Fruit fly (Drosophila melanogaster): ENCODE results near the gene CG33771.
A peak's percentile ranks its signal among the peaks of the same experiment; 100 is the strongest.

Gene CG33771

dm6 chr3L:22649096-22649495 lies at the start of gene CG33771:
Gene CG33771 (plus strand): TSS chr3L:22649396.
- no peak for TF ChIP-seq CG17186 (GFP tag; optimal IDR thresholded peaks at IDR 0.05)
- TF ChIP-seq sr (GFP tag; IDR thresholded peaks at IDR 0.05): no peak
- TF ChIP-seq Ptx1 (GFP tag; IDR thresholded peaks at IDR 0.05): no peak
- no peak for TF ChIP-seq CG16813 (GFP tag; IDR thresholded peaks at IDR 0.05; ENCODE audit: partially characterized antibody)
- no peak for TF ChIP-seq Hr78 (GFP tag; optimal IDR thresholded peaks at IDR 0.05)
- TF ChIP-seq CG14014 (GFP tag; IDR thresholded peaks at IDR 0.05): no peak
- no peak for TF ChIP-seq Hsf (GFP tag; optimal IDR thresholded peaks at IDR 0.05)
- TF ChIP-seq seq (GFP tag; IDR thresholded peaks at IDR 0.05): no peak
- TF ChIP-seq z (GFP tag; IDR thresholded peaks at IDR 0.05): no peak
- TF ChIP-seq HmgD (GFP tag; optimal IDR thresholded peaks at IDR 0.05): no peak
- TF ChIP-seq Deaf1 (tag; optimal IDR thresholded peaks at IDR 0.05): no peak
- TF ChIP-seq CG17361 (GFP tag; IDR thresholded peaks at IDR 0.05): no peak
- no peak for TF ChIP-seq CG11093 (GFP tag; IDR thresholded peaks at IDR 0.05)
- no peak for TF ChIP-seq CG31224 (GFP tag; IDR thresholded peaks at IDR 0.05)
- TF ChIP-seq B-H1 (GFP tag; IDR thresholded peaks at IDR 0.05): no peak
- no peak for TF ChIP-seq CG9609 (GFP tag; optimal IDR thresholded peaks at IDR 0.05)
- no peak for TF ChIP-seq stc (GFP tag; IDR thresholded peaks at IDR 0.05)

- TF ChIP-seq lmd (GFP tag; IDR thresholded peaks at IDR 0.05) (no peak), CG6765 (GFP tag; optimal IDR thresholded peaks at IDR 0.05) (no peak), CG6854 (GFP tag; optimal IDR thresholded peaks at IDR 0.05) (no peak), Lim3 (GFP tag; IDR thresholded peaks at IDR 0.05) (no peak), twi (tag; optimal IDR thresholded peaks at IDR 0.05) (no peak), CG14965 (GFP tag; optimal IDR thresholded peaks at IDR 0.05; ENCODE audit: borderline replicate concordance) (no peak), Mrtf (GFP tag; IDR thresholded peaks at IDR 0.05) (no peak), bbx (GFP tag; IDR thresholded peaks at IDR 0.05; ENCODE audit: partially characterized antibody) (no peak), YL-1 (GFP tag; optimal IDR thresholded peaks at IDR 0.05) (no peak), oc (tag; optimal IDR thresholded peaks at IDR 0.05) (peak; percentile 81), lilli (GFP tag; optimal IDR thresholded peaks at IDR 0.05) (no peak), run (tag; optimal IDR thresholded peaks at IDR 0.05) (no peak), Six4 (GFP tag; optimal IDR thresholded peaks at IDR 0.05) (no peak), CG11456 (GFP tag; IDR thresholded peaks at IDR 0.05) (no peak), kay (GFP tag; optimal IDR thresholded peaks at IDR 0.05) (no peak), Dip2 (GFP tag; IDR thresholded peaks at IDR 0.05) (no peak), dan (GFP tag; IDR thresholded peaks at IDR 0.05) (no peak), grau (tag; optimal IDR thresholded peaks at IDR 0.05) (peak; percentile 28), CG11085 (GFP tag; IDR thresholded peaks at IDR 0.05) (no peak), CG12299 (tag; optimal IDR thresholded peaks at IDR 0.05) (no peak), wor (GFP tag; IDR thresholded peaks at IDR 0.05) (no peak), MBD-R2 (GFP tag; IDR thresholded peaks at IDR 0.05) (no peak), Poxn (GFP tag; IDR thresholded peaks at IDR 0.05) (no peak), stwl (tag; optimal IDR thresholded peaks at IDR 0.05) (no peak), usp (GFP tag; optimal IDR thresholded peaks at IDR 0.05) (no peak), ttk (GFP tag; IDR thresholded peaks at IDR 0.05) (no peak), NC2α (GFP tag; optimal IDR thresholded peaks at IDR 0.05) (no peak), Ets65A (GFP tag) (peak; percentile 40), CG17361 (GFP tag; IDR thresholded peaks at IDR 0.05) (no peak), CG1529 (GFP tag; optimal IDR thresholded peaks at IDR 0.05) (no peak), CG2712 (tag; optimal IDR thresholded peaks at IDR 0.05) (no peak), her (GFP tag; optimal IDR thresholded peaks at IDR 0.05) (no peak), grn (GFP tag; optimal IDR thresholded peaks at IDR 0.05) (peak; percentile 72), TFAM (GFP tag; optimal IDR thresholded peaks at IDR 0.05) (no peak), odd (GFP tag; optimal IDR thresholded peaks at IDR 0.05) (no peak), Abd-B (GFP tag; optimal IDR thresholded peaks at IDR 0.05) (no peak)
Measured at dm6 chr3L:22605637-22606419, 43.4 kb upstream of the CG33771 start, which contains the start of gene ND-B14.5AL. Gene ND-B14.5AL (plus strand): TSS chr3L:22606369.
